Fruit fly (Drosophila melanogaster) whole organism, prepupa: ENCODE data around the gene Crtc.
A peak's percentile ranks its signal among the peaks of the same experiment; 100 is the strongest.

Experiments used
- CG11294 ChIP-seq: fragments of 200-800 bp; sonication (Bioruptor generic); IDR thresholded peaks from 2 replicates; pipeline ENCODE4 v1.3.6; 2022; ENCODE audit warnings: missing biosample characterization, missing genetic modification characterization
- CG6163 ChIP-seq: fragments of 200-800 bp; sonication (Bioruptor generic); IDR thresholded peaks from 3 replicates; pipeline ENCODE4 v1.3.6; 2022; ENCODE audit warnings: missing biosample characterization, missing genetic modification characterization
- CG6276 ChIP-seq: fragments of 200-800 bp; sonication (Bioruptor generic); optimal IDR thresholded peaks from 2 replicates; lab custom pipeline; 2017; ENCODE audit warnings: missing biosample characterization, mild to moderate bottlenecking, missing genetic modification characterization
- CG6792 ChIP-seq: fragments of 200-800 bp; sonication (Bioruptor generic); optimal IDR thresholded peaks from 3 replicates; lab custom pipeline; 2016; ENCODE audit warnings: missing biosample characterization, missing genetic modification characterization
- Ets21C ChIP-seq: fragments of 200-800 bp; sonication (Bioruptor generic); optimal IDR thresholded peaks from 3 replicates; lab custom pipeline; 2016; ENCODE audit warnings: missing biosample characterization, missing genetic modification characterization
- Hr4 ChIP-seq: fragments of 200-800 bp; sonication (Bioruptor generic); optimal IDR thresholded peaks from 3 replicates; lab custom pipeline; 2016; ENCODE audit warnings: missing biosample characterization, missing genetic modification characterization
- Lpt ChIP-seq: fragments of 200-800 bp; sonication (Bioruptor generic); optimal IDR thresholded peaks from 3 replicates; lab custom pipeline; 2016; ENCODE audit warnings: missing biosample characterization, missing genetic modification characterization
- dac ChIP-seq: fragments of 200-800 bp; sonication (Bioruptor generic); optimal IDR thresholded peaks from 2 replicates; lab custom pipeline; 2017; ENCODE audit warnings: missing biosample characterization, mild to moderate bottlenecking, missing genetic modification characterization
- fd85E ChIP-seq: fragments of 200-800 bp; sonication (Bioruptor generic); optimal IDR thresholded peaks from 3 replicates; lab custom pipeline; 2016; ENCODE audit warnings: missing biosample characterization, missing genetic modification characterization
- svp ChIP-seq: fragments of 200-800 bp; sonication (Bioruptor generic); peaks from one replicate; lab custom pipeline; 2016; ENCODE audit warnings: missing biosample characterization, missing genetic modification characterization

dm6 chr3L:17667642-17668362, 1.2 kb downstream of the Crtc start:
- no peak for TF ChIP-seq CG6792
- no peak for TF ChIP-seq Lpt
- peak; percentile 66 for TF ChIP-seq svp
- TF ChIP-seq dac (GFP tag; lab: Kevin White, UChicago): no peak
- no peak for TF ChIP-seq CG6163
- no peak for TF ChIP-seq CG11294 (GFP tag; lab: Robert Waterston, UW)
- no peak for TF ChIP-seq Hr4 (GFP tag; lab: Kevin White, UChicago)
- TF ChIP-seq CG6276: no peak
- TF ChIP-seq Ets21C (GFP tag; lab: Kevin White, UChicago): no peak
- no peak for TF ChIP-seq fd85E (GFP tag; lab: Kevin White, UChicago)
